Worm (Caenorhabditis elegans): Measurements from ENCODE around the gene F58E2.2.

ce11 chrIV:3444614-3445013, 25.2 kb upstream of the F58E2.2 start, which contains the start of gene F58E2.5:
- TF ChIP-seq T22C8.4 (GFP tag; IDR thresholded peaks at IDR 0.05), result no peak
- TF ChIP-seq ztf-23 (GFP tag; IDR thresholded peaks at IDR 0.05), result no peak
- TF ChIP-seq flt-1 (GFP tag; IDR thresholded peaks at IDR 0.05), result no peak
- TF ChIP-seq ref-1 (GFP tag; conservative IDR thresholded peaks at IDR 0.05), result no peak
- TF ChIP-seq tab-1 (GFP tag; IDR thresholded peaks at IDR 0.05), result no peak
- no peak for TF ChIP-seq med-1 (GFP tag; optimal IDR thresholded peaks at IDR 0.05; ENCODE audit: insufficient read depth)
- TF ChIP-seq ztf-29 (GFP tag; IDR thresholded peaks at IDR 0.05), result no peak
- no peak for TF ChIP-seq klf-2 (GFP tag; conservative IDR thresholded peaks at IDR 0.05)
